Worm (Caenorhabditis elegans): Measurements from ENCODE around the gene R10D12.7.

- TF ChIP-seq aha-1 (tag; optimal IDR thresholded peaks at IDR 0.05) (no peak), zag-1 (tag; optimal IDR thresholded peaks at IDR 0.05) (no peak), unc-62 (GFP tag; optimal IDR thresholded peaks at IDR 0.05) (no peak), ztf-11 (tag; optimal IDR thresholded peaks at IDR 0.05) (no peak), rnt-1 (tag; optimal IDR thresholded peaks at IDR 0.05) (no peak), blmp-1 (tag; optimal IDR thresholded peaks at IDR 0.05) (no peak), snpc-4 (tag; optimal IDR thresholded peaks at IDR 0.05) (no peak), sptf-1 (tag; optimal IDR thresholded peaks at IDR 0.05) (no peak), mep-1 (tag; optimal IDR thresholded peaks at IDR 0.05) (no peak), unc-30 (tag; optimal IDR thresholded peaks at IDR 0.05) (no peak), nhr-77 (tag; optimal IDR thresholded peaks at IDR 0.05) (no peak), nhr-28 (tag; optimal IDR thresholded peaks at IDR 0.05) (no peak), nhr-237 (tag; optimal IDR thresholded peaks at IDR 0.05) (no peak)
These were observed 31.0 kb downstream of the R10D12.7 start, which contains the start of gene eol-1 for ce11 chrV:13980807-13981206.

Data from whole organism, L1 larva.